Worm (Caenorhabditis elegans) whole organism, L4/young adult: ENCODE data around the gene flcn-1.

ENCODE experiments used
- dao-5 ChIP-seq: sonication (generic microtip); optimal IDR thresholded peaks from 2 replicates; lab custom pipeline; 2016; ENCODE audit warnings: missing genotype, missing genetic modification characterization, moderate library complexity, missing compliant biosample characterization
- him-1 ChIP-seq: sonication (generic microtip); optimal IDR thresholded peaks from 2 replicates; lab custom pipeline; 2016; ENCODE audit warnings: missing genotype, missing genetic modification reagents, missing genetic modification characterization, missing compliant biosample characterization

- TF ChIP-seq him-1 (no peak), dao-5 (tag; lab: Kevin White, UChicago) (no peak)
Measured at ce11 chrII:6936528-6936927, 8.0 kb downstream of the flcn-1 start.
